Worm (Caenorhabditis elegans): ENCODE measurements around the gene F09E5.12.

DNA sequence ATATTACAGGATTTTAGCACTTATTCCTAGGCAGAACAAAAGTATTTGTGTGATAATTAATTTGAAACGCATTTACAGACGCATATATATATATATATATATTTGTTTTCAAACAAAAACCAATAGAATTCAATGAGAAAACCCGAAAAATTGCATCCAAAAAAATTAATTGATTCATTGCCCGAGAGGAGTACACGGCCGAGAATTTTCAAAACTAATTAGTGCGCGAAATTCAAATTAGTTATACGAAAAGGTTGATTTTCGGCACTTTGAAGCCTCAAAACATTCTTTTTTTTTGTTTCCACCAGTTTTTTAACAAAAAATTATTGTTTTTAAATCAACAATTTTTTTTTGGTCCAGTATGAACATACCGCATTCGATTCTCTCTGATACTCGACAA lies 20.9 kb upstream of the F09E5.12 start:
- TF ChIP-seq mep-1 (tag; optimal IDR thresholded peaks at IDR 0.05) (no peak), unc-120 (tag; optimal IDR thresholded peaks at IDR 0.05; ENCODE audit: poor library complexity, severe bottlenecking) (no peak)
